Worm (Caenorhabditis elegans): ENCODE measurements around the gene T25B6.3.

T25B6.3 gene

ce11 chrX:8991856-8992456 lies 35.4 kb upstream of the T25B6.3 start, which contains the start of gene C24A3.4:
C24A3.4 (plus strand) TSS chrX:8992406.
- TF ChIP-seq egl-18 (GFP tag; IDR thresholded peaks at IDR 0.05) (no peak), snpc-4 (GFP tag; optimal IDR thresholded peaks at IDR 0.05) (no peak), snpc-4 (tag; optimal IDR thresholded peaks at IDR 0.05) (no peak)

- TF ChIP-seq hsf-1 (GFP tag; IDR thresholded peaks at IDR 0.05) (no peak), lin-35 (GFP tag; optimal IDR thresholded peaks at IDR 0.05) (peak in 1 of 3 experiments; percentile 22), hmg-20 (GFP tag; IDR thresholded peaks at IDR 0.05) (no peak), hlh-26 (GFP tag; conservative IDR thresholded peaks at IDR 0.05) (no peak), zfh-2 (GFP tag; conservative IDR thresholded peaks at IDR 0.05) (peak; percentile 90), egrh-3 (GFP tag; IDR thresholded peaks at IDR 0.05) (peak; percentile 33; the same call in 1 of the 2 replicates), rcor-1 (GFP tag; IDR thresholded peaks at IDR 0.05) (peak; percentile 45; the same call in 1 of the 2 replicates), attf-5 (GFP tag; optimal IDR thresholded peaks at IDR 0.05) (peak; percentile 4), attf-3 (GFP tag; conservative IDR thresholded peaks at IDR 0.05) (no peak), madf-3 (GFP tag; IDR thresholded peaks at IDR 0.05) (no peak), lsl-1 (GFP tag; optimal IDR thresholded peaks at IDR 0.05) (no peak), K12H6.12 (tag; optimal IDR thresholded peaks at IDR 0.05) (peak; percentile 57), efl-1 (GFP tag; optimal IDR thresholded peaks at IDR 0.05) (no peak), mcd-1 (GFP tag; IDR thresholded peaks at IDR 0.05) (0 out of 2 replicates have a peak, but pooled peaks have one; percentile 34)
Measured at ce11 chrX:8995527-8995946, 31.9 kb upstream of the T25B6.3 start.

- TF ChIP-seq Y79H2A.3 (GFP tag; conservative IDR thresholded peaks at IDR 0.05) (no peak), ama-1 (optimal IDR thresholded peaks at IDR 0.05) (no peak), ama-1 (GFP tag; optimal IDR thresholded peaks at IDR 0.05) (no peak)
Measured at ce11 chrX:8996496-8997116, 30.8 kb upstream of the T25B6.3 start.

ce11 chrX:8997450-8998075 lies 29.8 kb upstream of the T25B6.3 start, which contains the start of gene C24A3.2:
C24A3.2 (plus strand) TSS chrX:8997500.
- no peak for TF ChIP-seq egl-18 (GFP tag; IDR thresholded peaks at IDR 0.05)
- no peak for TF ChIP-seq nhr-90 (tag; optimal IDR thresholded peaks at IDR 0.05)
- no peak for TF ChIP-seq cebp-1 (GFP tag; IDR thresholded peaks at IDR 0.05)
- peak; percentile 61 for TF ChIP-seq cebp-1 (tag; optimal IDR thresholded peaks at IDR 0.05)

ce11 chrX:8998809-8999208 lies 28.6 kb upstream of the T25B6.3 start, which contains the start of gene C24A3.1:
C24A3.1 (plus strand) TSS chrX:8999071.
- TF ChIP-seq F52B5.7 (tag; optimal IDR thresholded peaks at IDR 0.05) (no peak), mcd-1 (GFP tag; IDR thresholded peaks at IDR 0.05) (no peak), mel-28 (tag; optimal IDR thresholded peaks at IDR 0.05; ENCODE audit: borderline replicate concordance) (no peak), ztf-6 (GFP tag; IDR thresholded peaks at IDR 0.05) (no peak)

ce11 chrX:9007931-9008330 lies 19.5 kb upstream of the T25B6.3 start:
- TF ChIP-seq hsf-1 (GFP tag; IDR thresholded peaks at IDR 0.05), result peak; percentile 91

- TF ChIP-seq sdz-38 (tag; optimal IDR thresholded peaks at IDR 0.05) (no peak), let-607 (tag; optimal IDR thresholded peaks at IDR 0.05) (no peak), F10E7.11 (tag; optimal IDR thresholded peaks at IDR 0.05) (no peak), ceh-91 (GFP tag; IDR thresholded peaks at IDR 0.05) (no peak), D2030.7 (GFP tag; IDR thresholded peaks at IDR 0.05) (no peak), atf-7 (tag; optimal IDR thresholded peaks at IDR 0.05) (no peak), ztf-18 (tag; optimal IDR thresholded peaks at IDR 0.05) (no peak)
Measured at ce11 chrX:9010418-9010817, 17.0 kb upstream of the T25B6.3 start, which contains the start of gene C24A3.9. C24A3.9 (minus strand) TSS chrX:9010518.

All from whole organism, young adult.